Worm (Caenorhabditis elegans) whole organism, L3 larva: Measurements from ENCODE around the gene C14B1.12.

Experiments used
- R02D3.7 ChIP-seq: fragments of 150-350 bp; optimal IDR thresholded peaks from 2 replicates; lab custom pipeline; 2014; ENCODE audit warnings: missing biosample characterization, missing genetic modification characterization
- ZK546.5 ChIP-seq: sonication (generic microtip); optimal IDR thresholded peaks from 2 replicates; lab custom pipeline; 2017; ENCODE audit warnings: missing biosample characterization, missing genetic modification characterization
- ama-1 ChIP-seq: fragments of 150-350 bp; optimal IDR thresholded peaks from 2 replicates; lab custom pipeline; 2018
- ceh-82 ChIP-seq: fragments of 150-350 bp; optimal IDR thresholded peaks from 2 replicates; lab custom pipeline; 2014; ENCODE audit warnings: missing biosample characterization, missing genetic modification characterization
- ceh-9 ChIP-seq: sonication (generic microtip); optimal IDR thresholded peaks from 2 replicates; lab custom pipeline; 2018; ENCODE audit warnings: missing biosample characterization, missing genetic modification characterization
- egl-27 ChIP-seq: sonication (generic microtip); optimal IDR thresholded peaks from 4 replicates; lab custom pipeline; 2017; ENCODE audit warnings: missing biosample characterization, missing genetic modification reagents, missing genetic modification characterization
- elt-1 ChIP-seq: fragments of 150-350 bp; optimal IDR thresholded peaks from 2 replicates; lab custom pipeline; 2014; ENCODE audit warnings: missing biosample characterization, missing genetic modification characterization
- elt-3 ChIP-seq, 3 experiments: fragments of 150-350 bp in 1 of 3; sonication (generic microtip) in 2 of 3; optimal IDR thresholded peaks; 2 replicates in 2 of 3; 4 replicates in 1 of 3; lab custom pipeline; 2014 to 2017; ENCODE audit warnings: missing biosample characterization in 3 of 3, missing genetic modification characterization in 3 of 3
- eor-1 ChIP-seq, 2 experiments: fragments of 150-350 bp; optimal IDR thresholded peaks; 2 replicates each; lab custom pipeline; 2014 to 2018; ENCODE audit warnings: missing biosample characterization in 2 of 2, missing genetic modification characterization in 2 of 2
- fkh-10 ChIP-seq: sonication (generic microtip); optimal IDR thresholded peaks from 2 replicates; lab custom pipeline; 2017; ENCODE audit warnings: missing biosample characterization, missing genetic modification reagents, missing genetic modification characterization
- fkh-2 ChIP-seq: fragments of 150-350 bp; optimal IDR thresholded peaks from 2 replicates; lab custom pipeline; 2014; ENCODE audit warnings: missing biosample characterization, missing genetic modification reagents, missing genetic modification characterization
- fos-1 ChIP-seq: fragments of 150-350 bp; optimal IDR thresholded peaks from 2 replicates; lab custom pipeline; 2014; ENCODE audit warnings: missing biosample characterization, missing genetic modification characterization
- hmg-11 ChIP-seq: sonication (generic microtip); optimal IDR thresholded peaks from 2 replicates; lab custom pipeline; 2016; ENCODE audit warnings: missing genetic modification characterization, missing compliant biosample characterization
- jun-1 ChIP-seq: fragments of 150-350 bp; optimal IDR thresholded peaks from 2 replicates; lab custom pipeline; 2014; ENCODE audit warnings: missing biosample characterization, missing genetic modification reagents, missing genetic modification characterization
- lin-15B ChIP-seq: fragments of 150-350 bp; optimal IDR thresholded peaks from 2 replicates; lab custom pipeline; 2014; ENCODE audit warnings: missing biosample characterization, missing genetic modification characterization
- lin-39 ChIP-seq: fragments of 150-350 bp; optimal IDR thresholded peaks from 2 replicates; lab custom pipeline; 2018; ENCODE audit warnings: missing biosample characterization, missing genetic modification reagents, missing genetic modification characterization
- lsy-12 ChIP-seq: sonication (generic microtip); optimal IDR thresholded peaks from 2 replicates; lab custom pipeline; 2016; ENCODE audit warnings: mild to moderate bottlenecking, missing genetic modification characterization, missing compliant biosample characterization
- mdl-1 ChIP-seq: fragments of 150-350 bp; optimal IDR thresholded peaks from 2 replicates; lab custom pipeline; 2014; ENCODE audit warnings: missing biosample characterization, missing genetic modification characterization
- mml-1 ChIP-seq: fragments of 150-350 bp; sonication (generic microtip); optimal IDR thresholded peaks from 3 replicates; lab custom pipeline; 2014; ENCODE audit warnings: missing biosample characterization, missing genetic modification characterization
- nfya-1 ChIP-seq: sonication (generic microtip); optimal IDR thresholded peaks from 2 replicates; lab custom pipeline; 2017; ENCODE audit warnings: missing genetic modification characterization, mild to moderate bottlenecking, missing compliant biosample characterization, antibody characterized with exemption, moderate library complexity; ENCODE audit not compliant: insufficient read depth
- nhr-11 ChIP-seq: fragments of 150-350 bp; optimal IDR thresholded peaks from 2 replicates; lab custom pipeline; 2014; ENCODE audit warnings: missing biosample characterization, missing genetic modification characterization
- nhr-12 ChIP-seq: fragments of 150-350 bp; optimal IDR thresholded peaks from 2 replicates; lab custom pipeline; 2014; ENCODE audit warnings: missing biosample characterization, missing genetic modification characterization
- nhr-23 ChIP-seq: fragments of 150-350 bp; optimal IDR thresholded peaks from 2 replicates; lab custom pipeline; 2014; ENCODE audit warnings: missing biosample characterization, missing genetic modification reagents, missing genetic modification characterization
- nhr-237 ChIP-seq: fragments of 150-350 bp; optimal IDR thresholded peaks from 2 replicates; lab custom pipeline; 2014; ENCODE audit warnings: missing biosample characterization, missing genetic modification characterization
- nhr-25 ChIP-seq: sonication (generic microtip); optimal IDR thresholded peaks from 2 replicates; lab custom pipeline; 2017; ENCODE audit warnings: missing biosample characterization, missing genetic modification characterization
- nhr-28 ChIP-seq: fragments of 150-350 bp; optimal IDR thresholded peaks from 2 replicates; lab custom pipeline; 2014; ENCODE audit warnings: missing biosample characterization, missing genetic modification characterization
- nhr-76 ChIP-seq: fragments of 150-350 bp; sonication (generic microtip); optimal IDR thresholded peaks from 5 replicates; lab custom pipeline; 2014; ENCODE audit warnings: missing biosample characterization, missing genetic modification characterization
- pha-4 ChIP-seq: fragments of 150-350 bp; optimal IDR thresholded peaks from 2 replicates; lab custom pipeline; 2014; ENCODE audit warnings: missing biosample characterization, missing genetic modification reagents, missing genetic modification characterization
- skn-1 ChIP-seq: fragments of 150-350 bp; optimal IDR thresholded peaks from 2 replicates; lab custom pipeline; 2014; ENCODE audit warnings: missing biosample characterization, missing genetic modification characterization
- snpc-4 ChIP-seq: fragments of 150-350 bp; optimal IDR thresholded peaks from 2 replicates; lab custom pipeline; 2014; ENCODE audit warnings: missing biosample characterization, missing genetic modification characterization
- tbx-2 ChIP-seq: sonication (generic microtip); optimal IDR thresholded peaks from 2 replicates; lab custom pipeline; 2016; ENCODE audit warnings: mild to moderate bottlenecking, missing genetic modification characterization, missing compliant biosample characterization
- unc-62 ChIP-seq: fragments of 150-350 bp; sonication (generic microtip); optimal IDR thresholded peaks from 4 replicates; lab custom pipeline; 2014; ENCODE audit warnings: missing biosample characterization, missing genetic modification reagents, missing genetic modification characterization
- ztf-11 ChIP-seq: fragments of 150-350 bp; optimal IDR thresholded peaks from 2 replicates; lab custom pipeline; 2014; ENCODE audit warnings: missing biosample characterization, missing genetic modification characterization
- ztf-4 ChIP-seq: fragments of 150-350 bp; optimal IDR thresholded peaks from 2 replicates; lab custom pipeline; 2014; ENCODE audit warnings: missing biosample characterization, missing genetic modification characterization

C14B1.12 gene

DNA sequence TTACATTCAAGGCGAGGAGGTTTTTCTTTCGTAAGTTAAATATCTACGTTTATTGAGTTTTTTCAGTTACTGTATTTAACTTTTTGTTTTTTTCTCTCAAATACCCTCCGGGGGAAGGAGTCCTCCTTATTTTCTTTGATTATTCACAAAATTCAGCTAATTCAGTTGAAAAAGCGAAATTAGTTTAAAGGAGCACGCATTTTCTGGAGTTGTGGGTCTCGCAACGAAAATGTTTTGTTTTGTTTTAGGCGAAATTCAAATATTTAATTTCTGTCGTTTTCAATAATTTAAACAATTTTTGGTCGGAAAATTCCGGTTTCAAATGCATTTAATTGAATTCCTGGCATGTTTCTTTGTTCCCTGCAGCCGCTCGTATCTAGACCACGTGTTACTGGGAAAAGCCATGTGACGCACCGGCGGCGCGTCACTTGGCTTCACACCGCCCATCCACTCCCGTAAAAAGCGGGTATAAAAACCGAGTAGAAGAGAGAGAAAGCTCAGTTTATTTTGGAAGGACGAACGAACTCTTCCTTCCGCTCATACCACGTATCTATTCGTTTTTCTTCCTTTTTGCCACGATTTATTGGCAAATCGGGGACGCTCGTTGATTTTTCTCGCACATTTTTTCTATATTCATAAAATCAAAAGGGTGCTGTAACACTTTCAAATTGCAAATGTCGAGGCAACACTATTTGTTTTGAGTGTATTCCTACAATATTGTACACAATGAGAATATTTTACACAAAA, 10.9 kb upstream of the C14B1.12 start:
- no peak for TF ChIP-seq nhr-28
- TF ChIP-seq egl-27 (tag; lab: Kevin White, UChicago): no peak
- no peak for TF ChIP-seq R02D3.7 (tag; lab: Kevin White, UChicago)
- TF ChIP-seq ama-1 (lab: Kevin White, UChicago): peak; percentile 78
- TF ChIP-seq ztf-4 (tag; lab: Kevin White, UChicago): no peak
- TF ChIP-seq mdl-1 (tag; lab: Kevin White, UChicago): no peak
- no peak for TF ChIP-seq nhr-11 (tag; lab: Kevin White, UChicago)
- no peak for TF ChIP-seq lsy-12
- TF ChIP-seq elt-1: no peak
- peak; percentile 13 for TF ChIP-seq nfya-1 (tag; lab: Kevin White, UChicago)
- TF ChIP-seq, all 47 proteins: peak for 2

DNA sequence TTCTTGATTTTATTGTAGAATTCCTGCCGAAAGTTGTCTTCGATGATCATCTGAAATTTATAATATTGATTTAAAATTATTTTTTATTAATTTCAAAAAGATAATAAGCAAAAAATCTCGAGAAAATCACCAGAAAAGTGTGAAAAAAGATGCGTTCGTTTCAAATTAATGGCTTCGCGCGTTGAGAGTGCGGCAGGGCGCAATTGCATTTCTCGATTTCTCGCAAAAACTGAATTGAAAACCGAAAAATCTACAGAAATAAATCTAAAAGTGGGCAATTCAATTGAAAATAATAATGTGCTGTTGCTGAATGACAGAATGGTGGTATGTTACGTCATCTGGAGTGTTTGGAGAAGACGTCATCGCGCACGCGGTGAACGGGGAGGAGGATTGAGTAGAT, 10.2 kb upstream of the C14B1.12 start, which contains the start of gene evl-18:
Gene evl-18 (minus strand): TSS at position 50 of the 400 bp plus-strand sequence.
- peak; percentile 50 for TF ChIP-seq lin-15B (tag; lab: Kevin White, UChicago)
- peak; percentile 27 for TF ChIP-seq nfya-1 (tag; lab: Kevin White, UChicago)
- TF ChIP-seq lin-39 (tag; lab: Kevin White, UChicago): peak; percentile 13
- no peak for TF ChIP-seq ztf-4 (tag; lab: Kevin White, UChicago)
- peak; percentile 18 for TF ChIP-seq pha-4 (tag; lab: Kevin White, UChicago)
- no peak for TF ChIP-seq egl-27 (tag; lab: Kevin White, UChicago)
- TF ChIP-seq, all 47 proteins: peak for 4

DNA sequence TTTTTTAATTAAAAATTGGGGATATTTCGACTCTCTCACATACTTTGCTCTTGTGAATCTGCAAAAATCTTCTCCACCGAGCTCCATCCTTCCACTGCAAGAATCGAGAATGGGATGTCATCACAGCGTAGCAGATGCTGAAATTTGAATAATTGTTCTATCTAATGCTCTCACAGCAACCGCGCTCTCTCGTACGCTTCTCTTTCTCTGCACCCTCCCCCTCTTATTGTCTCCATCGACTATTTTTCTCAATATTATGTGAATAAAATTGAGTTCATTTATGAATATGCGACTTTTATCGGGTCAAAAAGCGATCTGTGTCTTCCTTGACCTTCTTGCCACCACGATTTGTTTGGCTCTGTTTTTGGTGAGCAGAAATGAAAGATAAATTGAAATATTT, 9.2 kb upstream of the C14B1.12 start, which contains the start of gene F34D10.3:
Gene F34D10.3 (plus strand): TSS at position 249 of the 400 bp plus-strand sequence.
- TF ChIP-seq ceh-82 (tag; lab: Kevin White, UChicago): no peak
- no peak for TF ChIP-seq nhr-28
- TF ChIP-seq ZK546.5: no peak
- TF ChIP-seq eor-1 (tag; optimal IDR thresholded peaks at IDR 0.05; lab: Kevin White, UChicago): no peak
- no peak for TF ChIP-seq fos-1 (tag; lab: Kevin White, UChicago)
- peak; percentile 6 for TF ChIP-seq hmg-11 (tag; lab: Kevin White, UChicago)
- no peak for TF ChIP-seq mml-1
- no peak for TF ChIP-seq elt-3 (tag; optimal IDR thresholded peaks at IDR 0.05; lab: Kevin White, UChicago)
- TF ChIP-seq fkh-2 (tag; lab: Kevin White, UChicago): no peak
- TF ChIP-seq lin-39 (tag; lab: Kevin White, UChicago): peak; percentile 1
- no peak for TF ChIP-seq ztf-11
- TF ChIP-seq nfya-1 (tag; lab: Kevin White, UChicago): peak; percentile 28

DNA sequence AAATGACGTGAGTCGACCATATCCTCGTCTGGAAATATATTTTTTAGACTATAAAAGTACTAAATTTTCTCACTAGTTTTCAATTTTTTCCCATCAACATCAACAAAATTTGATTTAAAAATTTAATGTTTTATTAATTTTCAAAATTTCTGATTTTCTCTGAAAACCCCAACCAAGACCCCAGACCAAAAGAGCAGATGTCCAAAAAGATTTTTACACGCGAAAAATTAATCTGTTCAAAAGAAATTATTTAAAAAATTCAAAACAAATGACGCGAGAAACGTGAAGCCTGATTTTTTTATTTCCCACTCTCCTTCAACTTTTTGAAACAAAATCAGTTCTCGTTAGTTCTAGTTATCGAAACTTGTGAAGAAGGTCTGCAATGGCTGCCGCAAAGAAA, 5.7 kb upstream of the C14B1.12 start, which contains the start of gene F34D10.8:
Gene F34D10.8 (plus strand): TSS at position 301 of the 400 bp plus-strand sequence.
- no peak for TF ChIP-seq nhr-237 (tag; lab: Kevin White, UChicago)
- TF ChIP-seq, all 47 proteins: peak for 0

DNA sequence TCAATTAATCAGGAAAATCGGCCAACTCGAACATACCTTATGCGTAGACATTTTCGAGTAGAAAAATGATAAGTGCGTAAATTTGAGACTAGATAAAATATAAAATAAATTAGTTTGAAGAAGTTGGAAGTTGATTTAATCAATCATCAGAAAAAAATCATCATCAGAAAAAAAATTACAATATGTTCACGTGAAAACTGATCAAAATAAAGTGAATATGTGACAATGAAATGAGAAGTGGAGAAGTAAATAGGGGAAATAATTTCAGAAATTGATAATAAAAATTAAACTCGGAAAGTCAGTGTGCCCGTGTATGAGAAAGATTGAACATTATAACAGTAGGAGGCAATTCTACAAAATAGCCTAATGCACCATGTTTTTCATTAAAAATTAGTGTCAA, 4.7 kb upstream of the C14B1.12 start, which contains the start of gene F34D10.9:
Gene F34D10.9 (minus strand): TSS at position 101 of the 400 bp plus-strand sequence.
- TF ChIP-seq ztf-11 (no peak), unc-62 (no peak), ZK546.5 (no peak), jun-1 (tag; lab: Kevin White, UChicago) (no peak), nhr-25 (tag; lab: Kevin White, UChicago) (no peak), snpc-4 (tag; lab: Kevin White, UChicago) (no peak), ama-1 (lab: Kevin White, UChicago) (no peak), eor-1 (tag; optimal IDR thresholded peaks at IDR 0.05; lab: Kevin White, UChicago) (no peak), nhr-23 (tag; lab: Kevin White, UChicago) (no peak), nhr-12 (tag; lab: Kevin White, UChicago) (no peak), elt-1 (no peak), mdl-1 (tag; lab: Kevin White, UChicago) (no peak), ceh-9 (tag; lab: Kevin White, UChicago) (no peak), ztf-4 (tag; lab: Kevin White, UChicago) (no peak), lin-39 (tag; lab: Kevin White, UChicago) (no peak), nhr-28 (no peak), nhr-76 (tag; lab: Kevin White, UChicago) (no peak), fkh-10 (GFP tag; lab: Kevin White, UChicago) (no peak), tbx-2 (tag; lab: Kevin White, UChicago) (no peak), skn-1 (tag; lab: Kevin White, UChicago) (no peak)
